Worm (Caenorhabditis elegans) whole organism, L2 larva: ENCODE results near the gene str-64.

Experiments
- F13H6.1 ChIP-seq: sonication (generic microtip); optimal IDR thresholded peaks from 2 replicates; lab custom pipeline; 2016; ENCODE audit warnings: missing genetic modification characterization, missing compliant biosample characterization
- ama-1 ChIP-seq: fragments of 150-350 bp; optimal IDR thresholded peaks from 2 replicates; lab custom pipeline; 2018; ENCODE audit warnings: inconsistent platforms
- blmp-1 ChIP-seq: sonication (generic microtip); optimal IDR thresholded peaks from 2 replicates; lab custom pipeline; 2017; ENCODE audit warnings: missing genetic modification characterization, mild to moderate bottlenecking, missing compliant biosample characterization, antibody characterized with exemption, moderate library complexity; ENCODE audit not compliant: insufficient read depth
- ceh-82 ChIP-seq: fragments of 150-350 bp; optimal IDR thresholded peaks from 2 replicates; lab custom pipeline; 2014; ENCODE audit warnings: missing biosample characterization, missing genetic modification characterization
- lin-39 ChIP-seq: fragments of 150-350 bp; optimal IDR thresholded peaks from 2 replicates; lab custom pipeline; 2014; ENCODE audit warnings: missing biosample characterization, missing genetic modification reagents, missing genetic modification characterization
- nhr-12 ChIP-seq: fragments of 150-350 bp; optimal IDR thresholded peaks from 2 replicates; lab custom pipeline; 2014; ENCODE audit warnings: missing biosample characterization, missing genetic modification characterization
- nhr-25 ChIP-seq: fragments of 150-350 bp; sonication (generic microtip); optimal IDR thresholded peaks from 3 replicates; lab custom pipeline; 2014; ENCODE audit warnings: missing biosample characterization, missing genetic modification characterization
- unc-39 ChIP-seq: fragments of 150-350 bp; optimal IDR thresholded peaks from 2 replicates; lab custom pipeline; 2014; ENCODE audit warnings: missing biosample characterization, missing genetic modification characterization
- unc-62 ChIP-seq: fragments of 150-350 bp; optimal IDR thresholded peaks from 2 replicates; lab custom pipeline; 2014; ENCODE audit warnings: missing biosample characterization, missing genetic modification reagents, missing genetic modification characterization
- ztf-4 ChIP-seq: fragments of 150-350 bp; optimal IDR thresholded peaks from 2 replicates; lab custom pipeline; 2014; ENCODE audit warnings: missing biosample characterization, missing genetic modification characterization

- no peak for TF ChIP-seq nhr-25
- no peak for TF ChIP-seq nhr-12
- TF ChIP-seq unc-39 (tag; lab: Kevin White, UChicago) = no peak
- no peak for TF ChIP-seq blmp-1 (tag; lab: Kevin White, UChicago)
- no peak for TF ChIP-seq unc-62 (GFP tag; lab: Kevin White, UChicago)
- TF ChIP-seq ztf-4 (tag; lab: Kevin White, UChicago) = no peak
- peak; percentile 30 for TF ChIP-seq F13H6.1 (tag; lab: Kevin White, UChicago)
- TF ChIP-seq ceh-82 (tag; lab: Kevin White, UChicago) = no peak
- TF ChIP-seq ama-1 (lab: Kevin White, UChicago) = no peak
- TF ChIP-seq lin-39 = no peak
These were observed 23.9 kb upstream of the str-64 start, which contains the start of gene T28A11.16 for ce11 chrV:3259168-3259622.
